Worm (Caenorhabditis elegans): ENCODE measurements around the gene srlf-17.
A peak's percentile ranks its signal among the peaks of the same experiment; 100 is the strongest.

Gene srlf-17

DNA sequence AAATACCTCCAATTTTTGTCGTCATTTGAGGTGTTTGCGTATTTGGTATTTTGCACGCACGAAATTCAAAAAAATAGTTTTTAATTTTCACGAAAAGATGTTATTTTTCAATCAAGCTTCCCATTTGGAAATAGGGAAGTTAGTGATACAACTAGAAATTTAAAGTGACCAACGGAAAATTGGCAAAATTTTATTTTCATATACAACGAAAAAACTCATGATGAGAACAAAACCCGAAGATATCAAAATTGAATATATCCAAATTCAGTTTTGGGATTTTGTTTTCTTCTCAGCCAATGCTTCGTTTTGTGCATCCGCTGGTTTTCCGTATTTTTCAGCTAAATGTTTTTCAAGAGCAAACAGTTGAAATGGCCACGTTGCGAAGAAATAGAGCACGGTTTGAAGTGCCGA is 43.4 kb upstream of the srlf-17 start (continued):
- TF ChIP-seq aptf-2 (GFP tag; conservative IDR thresholded peaks at IDR 0.05) (no peak), nfya-2 (GFP tag; IDR thresholded peaks at IDR 0.05) (peak; percentile 73; the same call in 1 of the 2 replicates), ekl-4 (GFP tag; IDR thresholded peaks at IDR 0.05) (peak; percentile 72), C17E4.6 (GFP tag; IDR thresholded peaks at IDR 0.05) (no peak), unc-62 (GFP tag; optimal IDR thresholded peaks at IDR 0.05) (no peak), lir-1 (GFP tag; conservative IDR thresholded peaks at IDR 0.05) (no peak), somi-1 (GFP tag; optimal IDR thresholded peaks at IDR 0.05) (no peak), bed-1 (GFP tag; IDR thresholded peaks at IDR 0.05) (no peak), ceh-79 (tag; optimal IDR thresholded peaks at IDR 0.05) (peak; percentile 57), efl-1 (GFP tag; optimal IDR thresholded peaks at IDR 0.05) (no peak), ztf-6 (GFP tag; IDR thresholded peaks at IDR 0.05) (no peak), sea-2 (GFP tag; IDR thresholded peaks at IDR 0.05) (no peak), bed-2 (GFP tag; IDR thresholded peaks at IDR 0.05) (no peak), tbx-9 (tag; optimal IDR thresholded peaks at IDR 0.05; ENCODE audit: borderline replicate concordance) (no peak), pha-4 (tag; optimal IDR thresholded peaks at IDR 0.05) (no peak), ztf-25 (GFP tag; IDR thresholded peaks at IDR 0.05) (no peak), ceh-27 (GFP tag; optimal IDR thresholded peaks at IDR 0.05) (no peak), snpc-3.4 (tag; optimal IDR thresholded peaks at IDR 0.05) (peak; percentile 53), ceh-100 (GFP tag; IDR thresholded peaks at IDR 0.05) (peak; percentile 20; the same call in 1 of the 2 replicates), lsl-1 (GFP tag; optimal IDR thresholded peaks at IDR 0.05) (peak; percentile 37), ccch-3 (GFP tag; optimal IDR thresholded peaks at IDR 0.05) (no peak), ztf-18 (tag; optimal IDR thresholded peaks at IDR 0.05) (no peak), hrde-1 (tag; optimal IDR thresholded peaks at IDR 0.05; ENCODE audit: borderline replicate concordance) (peak; percentile 89), die-1 (tag; optimal IDR thresholded peaks at IDR 0.05) (peak; percentile 35), snpc-4 (GFP tag; optimal IDR thresholded peaks at IDR 0.05) (peak; percentile 54), snpc-4 (tag; optimal IDR thresholded peaks at IDR 0.05) (peak in 2 of 4 experiments; percentile 37 to 45), ceh-91 (GFP tag; IDR thresholded peaks at IDR 0.05) (no peak), repo-1 (tag; optimal IDR thresholded peaks at IDR 0.05) (peak; percentile 78), ztf-26 (tag; optimal IDR thresholded peaks at IDR 0.05) (peak; percentile 2), unc-130 (GFP tag; optimal IDR thresholded peaks at IDR 0.05) (peak; percentile 83), nhr-179 (tag; optimal IDR thresholded peaks at IDR 0.05) (no peak), lin-26 (GFP tag; IDR thresholded peaks at IDR 0.05) (peak; percentile 59), F23B12.7 (tag; optimal IDR thresholded peaks at IDR 0.05; ENCODE audit: insufficient read depth) (no peak), hmg-1.2 (GFP tag; IDR thresholded peaks at IDR 0.05) (no peak), athp-1 (tag; optimal IDR thresholded peaks at IDR 0.05) (peak; percentile 61), B0019.2 (GFP tag; conservative IDR thresholded peaks at IDR 0.05) (no peak), zfh-2 (GFP tag; conservative IDR thresholded peaks at IDR 0.05) (no peak), K11D2.4 (GFP tag; IDR thresholded peaks at IDR 0.05) (no peak), lin-35 (GFP tag; optimal IDR thresholded peaks at IDR 0.05) (peak in 1 of 3 experiments; percentile 47)

DNA sequence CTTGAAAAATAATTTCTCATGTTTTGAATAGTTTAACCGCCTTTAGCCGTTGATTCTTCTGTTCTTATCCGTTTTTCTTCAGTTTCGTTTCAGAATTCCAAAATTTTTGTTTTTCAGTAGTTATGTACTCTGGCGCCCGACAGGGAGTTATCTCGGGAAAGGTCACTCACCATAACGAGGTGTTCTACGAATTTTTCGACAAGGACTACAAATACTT is 40.6 kb upstream of the srlf-17 start, which contains the start of gene F01G4.4:
Gene F01G4.4, plus strand, starts transcription at position 118 of the 217 bp plus-strand sequence.
- no peak for TF ChIP-seq fkh-3 (tag; optimal IDR thresholded peaks at IDR 0.05)
- TF ChIP-seq him-1 (tag; optimal IDR thresholded peaks at IDR 0.05) = no peak
- no peak for TF ChIP-seq chd-7 (tag; optimal IDR thresholded peaks at IDR 0.05)
- TF ChIP-seq mxl-1 (tag; optimal IDR thresholded peaks at IDR 0.05) = no peak
- TF ChIP-seq aptf-2 (GFP tag; conservative IDR thresholded peaks at IDR 0.05) = no peak
- no peak for TF ChIP-seq ceh-91 (GFP tag; IDR thresholded peaks at IDR 0.05)
- no peak for TF ChIP-seq nhr-80 (tag; optimal IDR thresholded peaks at IDR 0.05)
- no peak for TF ChIP-seq xnd-1 (tag; optimal IDR thresholded peaks at IDR 0.05)
- TF ChIP-seq ceh-58 (GFP tag; IDR thresholded peaks at IDR 0.05) = no peak
- TF ChIP-seq ztf-18 (tag; optimal IDR thresholded peaks at IDR 0.05) = no peak
- no peak for TF ChIP-seq K12H6.12 (tag; optimal IDR thresholded peaks at IDR 0.05)
- no peak for TF ChIP-seq F57C9.4 (tag; optimal IDR thresholded peaks at IDR 0.05)
- no peak for TF ChIP-seq ztf-28 (GFP tag; IDR thresholded peaks at IDR 0.05)
- TF ChIP-seq sdz-38 (tag; optimal IDR thresholded peaks at IDR 0.05) = no peak
